Fruit fly (Drosophila melanogaster) Kc167 (cell line): ENCODE measurements around the gene Hyls1.

Source experiments
- Myc ChIP-seq: fragments of >200 bp; optimal IDR thresholded peaks from 2 replicates; lab custom pipeline; 2017; ENCODE audit warnings: missing external identifiers
- Sin3A ChIP-seq: fragments of >200 bp; optimal IDR thresholded peaks from 2 replicates; lab custom pipeline; 2018; ENCODE audit warnings: missing external identifiers
- h ChIP-seq: fragments of >200 bp; optimal IDR thresholded peaks from 3 replicates; lab custom pipeline; 2018; ENCODE audit warnings: missing external identifiers
- ttk ChIP-seq: sonication (Bioruptor generic); optimal IDR thresholded peaks from 2 replicates; lab custom pipeline; 2017; ENCODE audit warnings: missing external identifiers

DNA sequence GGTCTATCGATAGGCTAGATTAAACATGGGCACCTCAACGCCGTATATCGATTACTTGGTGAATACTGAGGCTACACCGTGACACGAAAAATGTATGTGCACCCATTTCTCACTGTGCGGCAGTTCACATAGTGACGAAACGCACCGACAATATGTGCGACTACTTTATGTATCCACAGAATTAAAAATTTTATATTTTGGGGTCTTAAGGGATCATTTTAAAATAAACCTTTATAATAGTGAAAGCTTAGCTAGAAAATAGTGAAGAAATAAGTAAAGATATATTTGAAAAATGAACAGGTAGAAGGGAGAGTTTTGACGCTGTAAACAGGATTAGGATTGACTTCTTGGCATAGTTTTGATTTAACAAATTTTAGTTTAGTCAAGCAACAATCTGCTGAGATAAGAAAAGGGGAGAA, 23.3 kb downstream of the Hyls1 start, which contains the start of gene mRpL4:
- no peak for TF ChIP-seq Sin3A
- no peak for TF ChIP-seq h (lab: Kevin White, UChicago)
- no peak for TF ChIP-seq Myc (lab: Kevin White, UChicago)
- TF ChIP-seq ttk (lab: Kevin White, UChicago) = no peak
